Fruit fly (Drosophila melanogaster) whole organism, embryonic: ENCODE data around the gene CG8051.

Experiments used
- CG10267 ChIP-seq: fragments of 200-800 bp; sonication (Bioruptor generic); optimal IDR thresholded peaks from 2 replicates; lab custom pipeline; 2018; ENCODE audit warnings: missing biosample characterization, mild to moderate bottlenecking, missing genetic modification characterization, moderate library complexity
- CG11695 ChIP-seq: fragments of 200-800 bp; sonication (Bioruptor generic); IDR thresholded peaks from 3 replicates; pipeline ENCODE4 v1.3.6; 2022; ENCODE audit warnings: missing biosample characterization, missing genetic modification characterization
- CG12299 ChIP-seq: fragments of 200-800 bp; sonication (Bioruptor generic); optimal IDR thresholded peaks from 2 replicates; lab custom pipeline; 2018; ENCODE audit warnings: missing biosample characterization, mild to moderate bottlenecking, missing genetic modification characterization
- CG1233 ChIP-seq: fragments of 200-800 bp; sonication (Bioruptor generic); optimal IDR thresholded peaks from 4 replicates; lab custom pipeline; 2018; ENCODE audit warnings: missing biosample characterization, mild to moderate bottlenecking, missing genetic modification characterization
- CG12391 ChIP-seq: fragments of 200-800 bp; sonication (Bioruptor generic); optimal IDR thresholded peaks from 3 replicates; lab custom pipeline; 2018; ENCODE audit warnings: missing biosample characterization, mild to moderate bottlenecking, missing genetic modification characterization, moderate library complexity
- CG14667 ChIP-seq: fragments of 200-800 bp; sonication (Bioruptor generic); IDR thresholded peaks from 2 replicates; pipeline ENCODE4 v1.3.6; 2022; ENCODE audit warnings: missing biosample characterization, missing genetic modification characterization
- CG1647 ChIP-seq: fragments of 200-800 bp; sonication (Bioruptor generic); optimal IDR thresholded peaks from 3 replicates; lab custom pipeline; 2016; ENCODE audit warnings: missing biosample characterization, missing genetic modification characterization
- CG17361 ChIP-seq: fragments of 200-800 bp; sonication (Bioruptor generic); IDR thresholded peaks from 3 replicates; pipeline ENCODE4 v1.3.6; 2022; ENCODE audit warnings: missing biosample characterization, missing genetic modification characterization
- CG18011 ChIP-seq: fragments of 200-800 bp; sonication (Bioruptor generic); optimal IDR thresholded peaks from 2 replicates; lab custom pipeline; 2017; ENCODE audit warnings: missing biosample characterization, missing genetic modification characterization, mild to moderate bottlenecking, moderate library complexity, missing genotype
- CG18599 ChIP-seq: fragments of 200-800 bp; sonication (Bioruptor generic); optimal IDR thresholded peaks from 3 replicates; lab custom pipeline; 2017; ENCODE audit warnings: missing biosample characterization, missing genetic modification characterization, mild to moderate bottlenecking, moderate library complexity, missing genetic modification reagents
- CG2202 ChIP-seq: fragments of 200-800 bp; sonication (Bioruptor generic); optimal IDR thresholded peaks from 2 replicates; lab custom pipeline; 2018; ENCODE audit warnings: missing biosample characterization, mild to moderate bottlenecking, missing genetic modification characterization
- CG2712 ChIP-seq: fragments of 200-800 bp; optimal IDR thresholded peaks from 3 replicates; lab custom pipeline; 2019; ENCODE audit warnings: missing biosample characterization, mild to moderate bottlenecking, missing genetic modification characterization, moderate library complexity
- CG32767 ChIP-seq: fragments of 200-800 bp; sonication (Bioruptor generic); IDR thresholded peaks from 2 replicates; pipeline ENCODE4 v1.3.6; 2022; ENCODE audit warnings: missing biosample characterization, missing genetic modification characterization
- CG3281 ChIP-seq: fragments of 200-800 bp; sonication (Bioruptor generic); optimal IDR thresholded peaks from 3 replicates; lab custom pipeline; 2017; ENCODE audit warnings: missing biosample characterization, mild to moderate bottlenecking, missing genetic modification characterization
- CG34376 ChIP-seq: fragments of 200-800 bp; sonication (Bioruptor generic); optimal IDR thresholded peaks from 2 replicates; lab custom pipeline; 2018; ENCODE audit warnings: missing biosample characterization, mild to moderate bottlenecking, missing genetic modification characterization
- CG4282 ChIP-seq: fragments of 200-800 bp; sonication (Bioruptor generic); optimal IDR thresholded peaks from 2 replicates; lab custom pipeline; 2016; ENCODE audit warnings: missing biosample characterization, missing genetic modification characterization
- CG4328 ChIP-seq: fragments of 200-800 bp; sonication (Bioruptor generic); optimal IDR thresholded peaks from 3 replicates; lab custom pipeline; 2017; ENCODE audit warnings: missing biosample characterization, missing genetic modification reagents, missing genetic modification characterization
- CG5245 ChIP-seq: fragments of 200-800 bp; sonication (Bioruptor generic); optimal IDR thresholded peaks from 3 replicates; lab custom pipeline; 2016; ENCODE audit warnings: missing biosample characterization, missing genetic modification characterization
- CG6683 ChIP-seq: fragments of 200-800 bp; sonication (Bioruptor generic); optimal IDR thresholded peaks from 2 replicates; lab custom pipeline; 2017; ENCODE audit warnings: missing biosample characterization, mild to moderate bottlenecking, missing genetic modification characterization, missing genetic modification reagents
- CG7372 ChIP-seq: fragments of 200-800 bp; sonication (Bioruptor generic); IDR thresholded peaks from 2 replicates; pipeline ENCODE4 v1.3.6; 2022; ENCODE audit warnings: missing biosample characterization, missing genetic modification characterization
- CG7963 ChIP-seq: fragments of 200-800 bp; sonication (Bioruptor generic); IDR thresholded peaks from 3 replicates; pipeline ENCODE4 v1.3.6; 2022; ENCODE audit warnings: missing biosample characterization, missing genetic modification characterization; ENCODE audit not compliant: partially characterized antibody
- CG8765 ChIP-seq: fragments of 200-800 bp; sonication (Bioruptor generic); IDR thresholded peaks from 2 replicates; pipeline ENCODE4 v1.3.6; 2022; ENCODE audit warnings: missing biosample characterization, missing genetic modification characterization
- CTCF ChIP-seq: fragments of 200-800 bp; sonication (Bioruptor generic); optimal IDR thresholded peaks from 2 replicates; lab custom pipeline; 2017; ENCODE audit warnings: missing biosample characterization, mild to moderate bottlenecking, missing genetic modification characterization, moderate library complexity
- Dip3 ChIP-seq: fragments of 200-800 bp; sonication (Bioruptor generic); optimal IDR thresholded peaks from 3 replicates; lab custom pipeline; 2016; ENCODE audit warnings: missing biosample characterization, missing genetic modification characterization
- Fer1 ChIP-seq: fragments of 200-800 bp; sonication (Bioruptor generic); optimal IDR thresholded peaks from 2 replicates; lab custom pipeline; 2017; ENCODE audit warnings: missing biosample characterization, mild to moderate bottlenecking, missing genetic modification characterization
- GATAe ChIP-seq: fragments of 200-800 bp; sonication (Bioruptor generic); conservative IDR thresholded peaks from 2 replicates; pipeline ENCODE4 v1.3.6; 2022; ENCODE audit warnings: missing biosample characterization, missing genetic modification characterization
- HmgZ ChIP-seq: fragments of 200-800 bp; sonication (Bioruptor generic); optimal IDR thresholded peaks from 2 replicates; lab custom pipeline; 2018; ENCODE audit warnings: missing biosample characterization, mild to moderate bottlenecking, missing genetic modification characterization
- Hmr ChIP-seq: fragments of 200-800 bp; sonication (Bioruptor generic); optimal IDR thresholded peaks from 3 replicates; lab custom pipeline; 2017; ENCODE audit warnings: mild to moderate bottlenecking, missing biosample characterization, missing genetic modification reagents, missing genetic modification characterization
- Max ChIP-seq: fragments of 200-800 bp; sonication (Bioruptor generic); optimal IDR thresholded peaks from 2 replicates; lab custom pipeline; 2016; ENCODE audit warnings: missing biosample characterization, mild to moderate bottlenecking, missing genetic modification characterization
- NFAT ChIP-seq: fragments of 200-800 bp; sonication (Bioruptor generic); IDR thresholded peaks from 2 replicates; pipeline ENCODE4 v1.3.6; 2022; ENCODE audit warnings: missing biosample characterization, missing genetic modification characterization
- Oaz ChIP-seq: fragments of 200-800 bp; sonication (Bioruptor generic); IDR thresholded peaks from 2 replicates; pipeline ENCODE4 v1.3.6; 2022; ENCODE audit warnings: missing biosample characterization, missing genetic modification characterization
- Optix ChIP-seq: fragments of 200-800 bp; sonication (Bioruptor generic); IDR thresholded peaks from 3 replicates; pipeline ENCODE4 v1.3.6; 2022; ENCODE audit warnings: missing biosample characterization, missing genetic modification characterization
- Stat92E ChIP-seq, 3 experiments: fragments of >200 bp in 2 of 3; fragments of 200-800 bp in 1 of 3; sonication (Bioruptor generic) in 1 of 3; optimal IDR thresholded peaks; 2 replicates each; lab custom pipeline; 2017 to 2019; ENCODE audit warnings: missing biosample characterization in 3 of 3, missing genetic modification characterization in 3 of 3, mild to moderate bottlenecking in 1 of 3, moderate library complexity in 1 of 3
- corto ChIP-seq: fragments of 200-800 bp; sonication (Bioruptor generic); optimal IDR thresholded peaks from 2 replicates; lab custom pipeline; 2016; ENCODE audit warnings: missing biosample characterization, mild to moderate bottlenecking, missing genetic modification characterization, moderate library complexity
- dan ChIP-seq: fragments of 200-800 bp; sonication (Bioruptor generic); IDR thresholded peaks from 2 replicates; pipeline ENCODE4 v1.3.6; 2022; ENCODE audit warnings: missing biosample characterization, missing genetic modification characterization
- dimm ChIP-seq: fragments of 200-800 bp; sonication (Bioruptor generic); IDR thresholded peaks from 2 replicates; pipeline ENCODE4 v1.3.6; 2022; ENCODE audit warnings: missing biosample characterization, missing genetic modification characterization
- ems ChIP-seq: fragments of 200-800 bp; sonication (Bioruptor generic); optimal IDR thresholded peaks from 3 replicates; lab custom pipeline; 2016; ENCODE audit warnings: missing biosample characterization, missing genetic modification characterization
- en ChIP-seq: fragments of 200-800 bp; sonication (Bioruptor generic); optimal IDR thresholded peaks from 2 replicates; lab custom pipeline; 2016; ENCODE audit warnings: missing biosample characterization, missing genetic modification characterization
- eyg ChIP-seq: fragments of 200-800 bp; sonication (Bioruptor generic); optimal IDR thresholded peaks from 3 replicates; lab custom pipeline; 2016; ENCODE audit warnings: missing biosample characterization, missing genetic modification characterization
- fru ChIP-seq: fragments of >200 bp; optimal IDR thresholded peaks from 2 replicates; lab custom pipeline; 2017
- gfzf ChIP-seq: fragments of 200-800 bp; sonication (Bioruptor generic); optimal IDR thresholded peaks from 2 replicates; lab custom pipeline; 2016; ENCODE audit warnings: missing biosample characterization, mild to moderate bottlenecking, missing genetic modification characterization, moderate library complexity
- ind ChIP-seq: fragments of 200-800 bp; sonication (Bioruptor generic); optimal IDR thresholded peaks from 3 replicates; lab custom pipeline; 2016; ENCODE audit warnings: missing biosample characterization, missing genetic modification characterization
- klu ChIP-seq: fragments of 200-800 bp; sonication (Bioruptor generic); IDR thresholded peaks from 2 replicates; pipeline ENCODE4 v1.3.6; 2022; ENCODE audit warnings: missing biosample characterization, missing genetic modification characterization
- nmo ChIP-seq: fragments of 200-800 bp; sonication (Bioruptor generic); optimal IDR thresholded peaks from 2 replicates; lab custom pipeline; 2018; ENCODE audit warnings: missing biosample characterization, mild to moderate bottlenecking, missing genetic modification characterization, moderate library complexity
- oc ChIP-seq: fragments of 200-800 bp; sonication (Bioruptor generic); optimal IDR thresholded peaks from 2 replicates; lab custom pipeline; 2018; ENCODE audit warnings: missing biosample characterization, mild to moderate bottlenecking, missing genetic modification characterization, moderate library complexity
- pita ChIP-seq: fragments of 200-800 bp; sonication (Bioruptor generic); optimal IDR thresholded peaks from 2 replicates; lab custom pipeline; 2017; ENCODE audit warnings: missing biosample characterization, mild to moderate bottlenecking, missing genetic modification characterization
- pum ChIP-seq: fragments of 200-800 bp; sonication (Bioruptor generic); optimal IDR thresholded peaks from 2 replicates; lab custom pipeline; 2016; ENCODE audit warnings: missing biosample characterization, missing genetic modification characterization
- pzg ChIP-seq: fragments of 200-800 bp; sonication (Bioruptor generic); optimal IDR thresholded peaks from 3 replicates; lab custom pipeline; 2018; ENCODE audit warnings: missing biosample characterization, mild to moderate bottlenecking, missing genetic modification characterization, moderate library complexity
- shn ChIP-seq: fragments of 200-800 bp; sonication (Bioruptor generic); optimal IDR thresholded peaks from 3 replicates; lab custom pipeline; 2016; ENCODE audit warnings: missing biosample characterization, missing genetic modification characterization
- stwl ChIP-seq: fragments of 200-800 bp; sonication (Bioruptor generic); optimal IDR thresholded peaks from 3 replicates; lab custom pipeline; 2018; ENCODE audit warnings: missing biosample characterization, mild to moderate bottlenecking, missing genetic modification characterization, moderate library complexity
- zen ChIP-seq: fragments of 200-800 bp; sonication (Bioruptor generic); optimal IDR thresholded peaks from 3 replicates; lab custom pipeline; 2018; ENCODE audit warnings: missing biosample characterization, mild to moderate bottlenecking, missing genetic modification characterization, moderate library complexity
- zf30C ChIP-seq: fragments of 200-800 bp; sonication (Bioruptor generic); optimal IDR thresholded peaks from 3 replicates; lab custom pipeline; 2018; ENCODE audit warnings: missing biosample characterization, mild to moderate bottlenecking, missing genetic modification characterization

Gene CG8051

dm6 chrX:19326730-19327129 is 19.0 kb upstream of the CG8051 start (continued):
- TF ChIP-seq CG1647, result no peak
- peak; percentile 37 for TF ChIP-seq HmgZ (tag; lab: Kevin White, UChicago)
- TF ChIP-seq CG3281 (GFP tag; lab: Kevin White, UChicago), result no peak
- TF ChIP-seq Fer1 (GFP tag; lab: Kevin White, UChicago), result no peak
- TF ChIP-seq CG7963, result no peak
- no peak for TF ChIP-seq dan (GFP tag; lab: Robert Waterston, UW)
- no peak for TF ChIP-seq shn (GFP tag; lab: Kevin White, UChicago)
- TF ChIP-seq corto (GFP tag; lab: Kevin White, UChicago), result no peak
- no peak for TF ChIP-seq CG4282 (GFP tag; lab: Kevin White, UChicago)
- TF ChIP-seq Stat92E (GFP tag; optimal IDR thresholded peaks at IDR 0.05; lab: Kevin White, UChicago), result no peak
- no peak for TF ChIP-seq CG4328 (GFP tag; lab: Kevin White, UChicago)
- TF ChIP-seq CG18011, result no peak
- TF ChIP-seq CG5245, result no peak
- peak; percentile 15 for TF ChIP-seq CG10267 (tag; lab: Kevin White, UChicago)
- TF ChIP-seq CG18599, result no peak
- no peak for TF ChIP-seq NFAT (GFP tag; lab: Robert Waterston, UW)
- TF ChIP-seq pum, result no peak
- TF ChIP-seq CTCF (GFP tag; lab: Kevin White, UChicago), result peak; percentile 83
- no peak for TF ChIP-seq klu
- no peak for TF ChIP-seq CG8765 (GFP tag; lab: Robert Waterston, UW)
- no peak for TF ChIP-seq en
- no peak for TF ChIP-seq fru (lab: Kevin White, UChicago)
- TF ChIP-seq zf30C (GFP tag; lab: Kevin White, UChicago), result peak; percentile 14
- no peak for TF ChIP-seq CG6683 (GFP tag; lab: Kevin White, UChicago)
- no peak for TF ChIP-seq CG34376 (GFP tag; lab: Kevin White, UChicago)
- TF ChIP-seq CG12391 (tag; lab: Kevin White, UChicago), result peak; percentile 10
- TF ChIP-seq ind, result no peak
- no peak for TF ChIP-seq CG2202 (tag; lab: Kevin White, UChicago)
- no peak for TF ChIP-seq oc
- TF ChIP-seq CG12299 (tag; lab: Kevin White, UChicago), result no peak
- no peak for TF ChIP-seq Dip3 (GFP tag; lab: Kevin White, UChicago)
- no peak for TF ChIP-seq CG1233 (GFP tag; lab: Kevin White, UChicago)
- TF ChIP-seq CG32767 (GFP tag; lab: Robert Waterston, UW), result no peak
- no peak for TF ChIP-seq CG7372
- peak; percentile 1 for TF ChIP-seq nmo (GFP tag; lab: Kevin White, UChicago)
- TF ChIP-seq CG2712 (tag; lab: Kevin White, UChicago), result peak; percentile 2
- TF ChIP-seq Max (GFP tag; lab: Kevin White, UChicago), result no peak
- TF ChIP-seq pzg (GFP tag; lab: Kevin White, UChicago), result peak; percentile 47
- no peak for TF ChIP-seq Optix (GFP tag; lab: Robert Waterston, UW)
- TF ChIP-seq CG14667 (GFP tag; lab: Robert Waterston, UW), result no peak
- TF ChIP-seq eyg, result no peak
- TF ChIP-seq zen, result no peak
- peak; percentile 79 for TF ChIP-seq pita
- TF ChIP-seq Hmr, result peak; percentile 42
- no peak for TF ChIP-seq ems (GFP tag; lab: Kevin White, UChicago)
- TF ChIP-seq CG17361 (GFP tag; lab: Robert Waterston, UW), result 0 out of 3 replicates have a peak, but pooled peaks have one; percentile 29
- TF ChIP-seq gfzf, result peak; percentile 40
- TF ChIP-seq Oaz (GFP tag; lab: Robert Waterston, UW), result no peak
- no peak for TF ChIP-seq dimm (GFP tag; lab: Robert Waterston, UW)
- TF ChIP-seq GATAe (GFP tag; lab: Robert Waterston, UW), result no peak
- TF ChIP-seq CG11695, result no peak
- peak; percentile 42 for TF ChIP-seq stwl
